Worm (Caenorhabditis elegans): Measurements from ENCODE around the gene npp-19.

Gene npp-19

DNA sequence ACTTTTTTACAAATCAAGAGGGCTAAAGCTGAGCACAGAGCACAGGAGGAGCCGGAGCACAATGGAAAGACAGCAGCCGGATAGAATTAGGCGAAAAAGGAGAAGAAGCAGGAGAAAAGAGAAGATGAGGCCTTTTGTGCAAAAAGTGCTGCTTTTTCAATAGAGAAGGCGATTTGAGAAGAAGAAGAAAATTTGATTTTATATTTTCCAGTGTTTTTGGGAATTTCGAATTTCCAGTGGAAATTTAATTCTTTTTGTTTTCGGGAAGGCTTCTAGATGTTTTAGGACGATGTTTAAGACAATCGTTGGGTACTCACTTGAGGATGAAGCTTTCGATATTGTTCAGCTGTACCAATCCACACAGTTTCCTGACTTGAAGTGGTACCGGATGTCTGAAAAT lies 44.6 kb downstream of the npp-19 start:
- TF ChIP-seq fkh-10 (GFP tag; optimal IDR thresholded peaks at IDR 0.05) = peak; percentile 94
- TF ChIP-seq lin-14 (GFP tag; optimal IDR thresholded peaks at IDR 0.05) = peak; percentile 40
- TF ChIP-seq C16A3.4 (tag; optimal IDR thresholded peaks at IDR 0.05) = no peak
